Worm (Caenorhabditis elegans) whole organism, L3 larva: ENCODE results near the gene C13A2.12.

Experiments used
- ZK546.5 ChIP-seq: sonication (generic microtip); optimal IDR thresholded peaks from 2 replicates; lab custom pipeline; 2017; ENCODE audit warnings: missing biosample characterization, missing genetic modification characterization
- ceh-16 ChIP-seq: sonication (generic microtip); optimal IDR thresholded peaks from 2 replicates; lab custom pipeline; 2017; ENCODE audit warnings: missing biosample characterization, missing genetic modification characterization
- ceh-82 ChIP-seq: fragments of 150-350 bp; optimal IDR thresholded peaks from 2 replicates; lab custom pipeline; 2014; ENCODE audit warnings: missing biosample characterization, missing genetic modification characterization
- elt-3 ChIP-seq, 3 experiments: fragments of 150-350 bp in 1 of 3; sonication (generic microtip) in 2 of 3; optimal IDR thresholded peaks; 2 replicates in 2 of 3; 4 replicates in 1 of 3; lab custom pipeline; 2014 to 2017; ENCODE audit warnings: missing biosample characterization in 3 of 3, missing genetic modification characterization in 3 of 3
- fos-1 ChIP-seq: fragments of 150-350 bp; optimal IDR thresholded peaks from 2 replicates; lab custom pipeline; 2014; ENCODE audit warnings: missing biosample characterization, missing genetic modification characterization
- jun-1 ChIP-seq: fragments of 150-350 bp; optimal IDR thresholded peaks from 2 replicates; lab custom pipeline; 2014; ENCODE audit warnings: missing biosample characterization, missing genetic modification reagents, missing genetic modification characterization
- nfya-1 ChIP-seq: sonication (generic microtip); optimal IDR thresholded peaks from 2 replicates; lab custom pipeline; 2017; ENCODE audit warnings: missing genetic modification characterization, mild to moderate bottlenecking, missing compliant biosample characterization, antibody characterized with exemption, moderate library complexity; ENCODE audit not compliant: insufficient read depth
- nhr-25 ChIP-seq: sonication (generic microtip); optimal IDR thresholded peaks from 2 replicates; lab custom pipeline; 2017; ENCODE audit warnings: missing biosample characterization, missing genetic modification characterization
- nhr-28 ChIP-seq: fragments of 150-350 bp; optimal IDR thresholded peaks from 2 replicates; lab custom pipeline; 2014; ENCODE audit warnings: missing biosample characterization, missing genetic modification characterization
- skn-1 ChIP-seq: fragments of 150-350 bp; optimal IDR thresholded peaks from 2 replicates; lab custom pipeline; 2014; ENCODE audit warnings: missing biosample characterization, missing genetic modification characterization
- tbx-2 ChIP-seq: sonication (generic microtip); optimal IDR thresholded peaks from 2 replicates; lab custom pipeline; 2016; ENCODE audit warnings: mild to moderate bottlenecking, missing genetic modification characterization, missing compliant biosample characterization

ce11 chrV:7258965-7259364, at the start of gene C13A2.12:
- TF ChIP-seq fos-1 (no peak), elt-3 (tag; optimal IDR thresholded peaks at IDR 0.05; lab: Kevin White, UChicago) (no peak), jun-1 (tag; lab: Kevin White, UChicago) (no peak), nfya-1 (tag; lab: Kevin White, UChicago) (no peak), ceh-82 (tag; lab: Kevin White, UChicago) (no peak), skn-1 (tag; lab: Kevin White, UChicago) (no peak), tbx-2 (tag; lab: Kevin White, UChicago) (no peak), ZK546.5 (no peak), ceh-16 (no peak), nhr-25 (tag; lab: Kevin White, UChicago) (no peak), nhr-28 (no peak)
